Worm (Caenorhabditis elegans) whole organism, L3 larva: Measurements from ENCODE around the gene C02F5.12.

Experiments
- R02D3.7 ChIP-seq: fragments of 150-350 bp; optimal IDR thresholded peaks from 2 replicates; lab custom pipeline; 2014; ENCODE audit warnings: missing biosample characterization, missing genetic modification characterization
- ZK546.5 ChIP-seq: sonication (generic microtip); optimal IDR thresholded peaks from 2 replicates; lab custom pipeline; 2017; ENCODE audit warnings: missing biosample characterization, missing genetic modification characterization
- aly-2 ChIP-seq: fragments of 150-350 bp; optimal IDR thresholded peaks from 2 replicates; lab custom pipeline; 2014; ENCODE audit warnings: missing biosample characterization, missing genetic modification characterization
- ama-1 ChIP-seq: fragments of 150-350 bp; optimal IDR thresholded peaks from 2 replicates; lab custom pipeline; 2018
- ceh-16 ChIP-seq: sonication (generic microtip); optimal IDR thresholded peaks from 2 replicates; lab custom pipeline; 2017; ENCODE audit warnings: missing biosample characterization, missing genetic modification characterization
- ceh-9 ChIP-seq: sonication (generic microtip); optimal IDR thresholded peaks from 2 replicates; lab custom pipeline; 2018; ENCODE audit warnings: missing biosample characterization, missing genetic modification characterization
- daf-12 ChIP-seq: fragments of 150-350 bp; optimal IDR thresholded peaks from 2 replicates; lab custom pipeline; 2014; ENCODE audit warnings: missing biosample characterization, missing genetic modification reagents, missing genetic modification characterization
- egl-27 ChIP-seq: sonication (generic microtip); optimal IDR thresholded peaks from 4 replicates; lab custom pipeline; 2017; ENCODE audit warnings: missing biosample characterization, missing genetic modification reagents, missing genetic modification characterization
- egl-5 ChIP-seq: fragments of 150-350 bp; optimal IDR thresholded peaks from 2 replicates; lab custom pipeline; 2017; ENCODE audit warnings: missing biosample characterization, missing genetic modification reagents, missing genetic modification characterization, inconsistent platforms
- elt-1 ChIP-seq: fragments of 150-350 bp; optimal IDR thresholded peaks from 2 replicates; lab custom pipeline; 2014; ENCODE audit warnings: missing biosample characterization, missing genetic modification characterization
- elt-3 ChIP-seq, 3 experiments: fragments of 150-350 bp in 1 of 3; sonication (generic microtip) in 2 of 3; optimal IDR thresholded peaks; 2 replicates in 2 of 3; 4 replicates in 1 of 3; lab custom pipeline; 2014 to 2017; ENCODE audit warnings: missing biosample characterization in 3 of 3, missing genetic modification characterization in 3 of 3
- eor-1 ChIP-seq, 2 experiments: fragments of 150-350 bp; optimal IDR thresholded peaks; 2 replicates each; lab custom pipeline; 2014 to 2018; ENCODE audit warnings: missing biosample characterization in 2 of 2, missing genetic modification characterization in 2 of 2
- fkh-10 ChIP-seq: sonication (generic microtip); optimal IDR thresholded peaks from 2 replicates; lab custom pipeline; 2017; ENCODE audit warnings: missing biosample characterization, missing genetic modification reagents, missing genetic modification characterization
- fkh-2 ChIP-seq: fragments of 150-350 bp; optimal IDR thresholded peaks from 2 replicates; lab custom pipeline; 2014; ENCODE audit warnings: missing biosample characterization, missing genetic modification reagents, missing genetic modification characterization
- fos-1 ChIP-seq: fragments of 150-350 bp; optimal IDR thresholded peaks from 2 replicates; lab custom pipeline; 2014; ENCODE audit warnings: missing biosample characterization, missing genetic modification characterization
- hmg-11 ChIP-seq: sonication (generic microtip); optimal IDR thresholded peaks from 2 replicates; lab custom pipeline; 2016; ENCODE audit warnings: missing genetic modification characterization, missing compliant biosample characterization
- jun-1 ChIP-seq: fragments of 150-350 bp; optimal IDR thresholded peaks from 2 replicates; lab custom pipeline; 2014; ENCODE audit warnings: missing biosample characterization, missing genetic modification reagents, missing genetic modification characterization
- lin-15B ChIP-seq: fragments of 150-350 bp; optimal IDR thresholded peaks from 2 replicates; lab custom pipeline; 2014; ENCODE audit warnings: missing biosample characterization, missing genetic modification characterization
- lsy-12 ChIP-seq: sonication (generic microtip); optimal IDR thresholded peaks from 2 replicates; lab custom pipeline; 2016; ENCODE audit warnings: mild to moderate bottlenecking, missing genetic modification characterization, missing compliant biosample characterization
- nfya-1 ChIP-seq: sonication (generic microtip); optimal IDR thresholded peaks from 2 replicates; lab custom pipeline; 2017; ENCODE audit warnings: missing genetic modification characterization, mild to moderate bottlenecking, missing compliant biosample characterization, antibody characterized with exemption, moderate library complexity; ENCODE audit not compliant: insufficient read depth
- nhr-11 ChIP-seq: fragments of 150-350 bp; optimal IDR thresholded peaks from 2 replicates; lab custom pipeline; 2014; ENCODE audit warnings: missing biosample characterization, missing genetic modification characterization
- nhr-12 ChIP-seq: fragments of 150-350 bp; optimal IDR thresholded peaks from 2 replicates; lab custom pipeline; 2014; ENCODE audit warnings: missing biosample characterization, missing genetic modification characterization
- nhr-23 ChIP-seq: fragments of 150-350 bp; optimal IDR thresholded peaks from 2 replicates; lab custom pipeline; 2014; ENCODE audit warnings: missing biosample characterization, missing genetic modification reagents, missing genetic modification characterization
- nhr-237 ChIP-seq: fragments of 150-350 bp; optimal IDR thresholded peaks from 2 replicates; lab custom pipeline; 2014; ENCODE audit warnings: missing biosample characterization, missing genetic modification characterization
- nhr-25 ChIP-seq: sonication (generic microtip); optimal IDR thresholded peaks from 2 replicates; lab custom pipeline; 2017; ENCODE audit warnings: missing biosample characterization, missing genetic modification characterization
- nhr-67 ChIP-seq: fragments of 150-350 bp; optimal IDR thresholded peaks from 2 replicates; lab custom pipeline; 2014; ENCODE audit warnings: missing biosample characterization, missing genetic modification characterization
- nhr-76 ChIP-seq: fragments of 150-350 bp; sonication (generic microtip); optimal IDR thresholded peaks from 5 replicates; lab custom pipeline; 2014; ENCODE audit warnings: missing biosample characterization, missing genetic modification characterization
- nhr-77 ChIP-seq: fragments of 150-350 bp; optimal IDR thresholded peaks from 2 replicates; lab custom pipeline; 2014; ENCODE audit warnings: missing biosample characterization, missing genetic modification characterization
- pha-4 ChIP-seq: fragments of 150-350 bp; optimal IDR thresholded peaks from 2 replicates; lab custom pipeline; 2014; ENCODE audit warnings: missing biosample characterization, missing genetic modification reagents, missing genetic modification characterization
- pqm-1 ChIP-seq: fragments of 150-350 bp; optimal IDR thresholded peaks from 2 replicates; lab custom pipeline; 2017; ENCODE audit warnings: missing biosample characterization, missing genetic modification characterization, inconsistent platforms
- sea-2 ChIP-seq: fragments of 150-350 bp; sonication (generic microtip); optimal IDR thresholded peaks from 4 replicates; lab custom pipeline; 2014; ENCODE audit warnings: missing biosample characterization, missing genetic modification reagents, missing genetic modification characterization
- skn-1 ChIP-seq: fragments of 150-350 bp; optimal IDR thresholded peaks from 2 replicates; lab custom pipeline; 2014; ENCODE audit warnings: missing biosample characterization, missing genetic modification characterization
- snpc-4 ChIP-seq: fragments of 150-350 bp; optimal IDR thresholded peaks from 2 replicates; lab custom pipeline; 2014; ENCODE audit warnings: missing biosample characterization, missing genetic modification characterization
- tbx-2 ChIP-seq: sonication (generic microtip); optimal IDR thresholded peaks from 2 replicates; lab custom pipeline; 2016; ENCODE audit warnings: mild to moderate bottlenecking, missing genetic modification characterization, missing compliant biosample characterization
- unc-39 ChIP-seq: sonication (generic microtip); optimal IDR thresholded peaks from 4 replicates; lab custom pipeline; 2017; ENCODE audit warnings: missing biosample characterization, missing genetic modification characterization
- unc-62 ChIP-seq: fragments of 150-350 bp; sonication (generic microtip); optimal IDR thresholded peaks from 4 replicates; lab custom pipeline; 2014; ENCODE audit warnings: missing biosample characterization, missing genetic modification reagents, missing genetic modification characterization
- ztf-11 ChIP-seq: fragments of 150-350 bp; optimal IDR thresholded peaks from 2 replicates; lab custom pipeline; 2014; ENCODE audit warnings: missing biosample characterization, missing genetic modification characterization

Gene C02F5.12

ce11 chrIII:8268296-8268695 is 25.5 kb upstream of the C02F5.12 start, which contains the start of the genes F09G8.7 and crn-7:
Gene F09G8.7, minus strand, starts transcription at chrIII:8268355.
Gene crn-7, plus strand, starts transcription at chrIII:8268531.
- no peak for TF ChIP-seq ama-1 (lab: Kevin White, UChicago)
- TF ChIP-seq nhr-25 = peak; percentile 9
- no peak for TF ChIP-seq R02D3.7
- no peak for TF ChIP-seq pqm-1 (tag; lab: Kevin White, UChicago)
- TF ChIP-seq snpc-4 = peak; percentile 26
- no peak for TF ChIP-seq daf-12 (tag; lab: Kevin White, UChicago)
- peak; percentile 51 for TF ChIP-seq nfya-1
- no peak for TF ChIP-seq fos-1 (tag; lab: Kevin White, UChicago)
- no peak for TF ChIP-seq eor-1 (tag; optimal IDR thresholded peaks at IDR 0.05; lab: Kevin White, UChicago)
- no peak for TF ChIP-seq unc-39 (tag; lab: Kevin White, UChicago)
- TF ChIP-seq aly-2 = no peak
- peak; percentile 71 for TF ChIP-seq lin-15B (tag; lab: Kevin White, UChicago)
- peak; percentile 61 for TF ChIP-seq pha-4
- TF ChIP-seq sea-2 (GFP tag; lab: Kevin White, UChicago) = no peak
- no peak for TF ChIP-seq nhr-77 (tag; lab: Kevin White, UChicago)
- TF ChIP-seq nhr-23 (tag; lab: Kevin White, UChicago) = peak; percentile 42

- TF ChIP-seq nhr-67 (tag; lab: Kevin White, UChicago) (no peak), nfya-1 (peak; percentile 3), R02D3.7 (no peak), lin-15B (tag; lab: Kevin White, UChicago) (peak; percentile 51), tbx-2 (tag; lab: Kevin White, UChicago) (no peak), ceh-9 (no peak), unc-62 (GFP tag; lab: Kevin White, UChicago) (no peak), egl-5 (tag; lab: Kevin White, UChicago) (no peak), nhr-76 (no peak), hmg-11 (tag; lab: Kevin White, UChicago) (no peak), snpc-4 (no peak), fos-1 (tag; lab: Kevin White, UChicago) (no peak)
These were observed 22.9 kb upstream of the C02F5.12 start, which contains the start of gene mrps-9 for ce11 chrIII:8265753-8266152. Gene mrps-9, plus strand, starts transcription at chrIII:8266062.

- peak; percentile 78 for TF ChIP-seq nhr-25
- TF ChIP-seq nhr-11 (tag; lab: Kevin White, UChicago) = no peak
- TF ChIP-seq elt-3 (tag; optimal IDR thresholded peaks at IDR 0.05; lab: Kevin White, UChicago) = peak in 1 of 3 experiments; percentile 90
- no peak for TF ChIP-seq egl-27 (tag; lab: Kevin White, UChicago)
These were observed 20.5 kb upstream of the C02F5.12 start, which contains the start of gene col-91 for ce11 chrIII:8263377-8263776. Gene col-91, minus strand, starts transcription at chrIII:8263664.

ce11 chrIII:8262599-8262998 is 19.8 kb upstream of the C02F5.12 start:
- TF ChIP-seq hmg-11 (tag; lab: Kevin White, UChicago) (no peak), ztf-11 (no peak), nhr-237 (tag; lab: Kevin White, UChicago) (no peak), nhr-25 (no peak), unc-62 (GFP tag; lab: Kevin White, UChicago) (no peak)

- TF ChIP-seq elt-1 (tag; lab: Kevin White, UChicago) = no peak
- no peak for TF ChIP-seq skn-1 (tag; lab: Kevin White, UChicago)
- no peak for TF ChIP-seq ama-1 (lab: Kevin White, UChicago)
- no peak for TF ChIP-seq lsy-12
- TF ChIP-seq nfya-1 = no peak
- no peak for TF ChIP-seq fkh-2 (tag; lab: Kevin White, UChicago)
- no peak for TF ChIP-seq nhr-23 (tag; lab: Kevin White, UChicago)
- no peak for TF ChIP-seq ceh-9
- no peak for TF ChIP-seq jun-1 (tag; lab: Kevin White, UChicago)
- TF ChIP-seq pqm-1 (tag; lab: Kevin White, UChicago) = no peak
- TF ChIP-seq nhr-76 = no peak
- TF ChIP-seq ceh-16 (tag; lab: Kevin White, UChicago) = no peak
- no peak for TF ChIP-seq fkh-10 (GFP tag; lab: Kevin White, UChicago)
- TF ChIP-seq nhr-12 = no peak
- TF ChIP-seq pha-4 = no peak
- no peak for TF ChIP-seq ZK546.5
- TF ChIP-seq snpc-4 = no peak
- no peak for TF ChIP-seq tbx-2 (tag; lab: Kevin White, UChicago)
- TF ChIP-seq hmg-11 (tag; lab: Kevin White, UChicago) = no peak
These were observed 15.2 kb upstream of the C02F5.12 start, which contains the start of gene ncr-2 for ce11 chrIII:8258045-8258444. Gene ncr-2, plus strand, starts transcription at chrIII:8258345.
